Worm (Caenorhabditis elegans) whole organism, young adult: ENCODE data around the gene sma-1.
A peak's percentile ranks its signal among the peaks of the same experiment; 100 is the strongest.

Source experiments
- D2030.7 ChIP-seq: fragments of 200-800 bp; sonication (Bioruptor generic); IDR thresholded peaks from 2 replicates; pipeline ENCODE4 v1.3.6; 2022; ENCODE audit warnings: missing genetic modification reagents, missing genetic modification characterization, missing compliant biosample characterization
- F23B12.7 ChIP-seq: sonication (generic microtip); optimal IDR thresholded peaks from 2 replicates; lab custom pipeline; 2017; ENCODE audit warnings: missing genetic modification characterization, mild to moderate bottlenecking, missing compliant biosample characterization, antibody characterized with exemption, moderate library complexity; ENCODE audit not compliant: insufficient read depth
- F33H1.4 ChIP-seq: fragments of 200-800 bp; sonication (Bioruptor generic); IDR thresholded peaks from 2 replicates; pipeline ENCODE4 v1.3.6; 2022; ENCODE audit warnings: missing genetic modification reagents, missing genetic modification characterization, missing compliant biosample characterization
- F52B5.7 ChIP-seq: sonication (generic microtip); optimal IDR thresholded peaks from 2 replicates; lab custom pipeline; 2016; ENCODE audit warnings: mild to moderate bottlenecking, missing genetic modification characterization, missing compliant biosample characterization
- F57A8.1 ChIP-seq: fragments of 200-800 bp; sonication (Bioruptor generic); optimal IDR thresholded peaks from 2 replicates; lab custom pipeline; 2018; ENCODE audit warnings: mild to moderate bottlenecking, missing genetic modification characterization, moderate library complexity, missing compliant biosample characterization
- K12H6.12 ChIP-seq: fragments of 200-800 bp; sonication (Bioruptor generic); optimal IDR thresholded peaks from 2 replicates; lab custom pipeline; 2018; ENCODE audit warnings: mild to moderate bottlenecking, missing genetic modification characterization, missing compliant biosample characterization
- T07F8.4 ChIP-seq: sonication (generic microtip); optimal IDR thresholded peaks from 2 replicates; lab custom pipeline; 2016; ENCODE audit warnings: mild to moderate bottlenecking, missing genetic modification characterization, moderate library complexity, missing compliant biosample characterization
- T26A5.8 ChIP-seq: sonication (generic microtip); optimal IDR thresholded peaks from 2 replicates; lab custom pipeline; 2016; ENCODE audit warnings: missing genetic modification characterization, missing compliant biosample characterization
- Y53F4B.3 ChIP-seq: fragments of 200-800 bp; sonication (Bioruptor generic); IDR thresholded peaks from 2 replicates; pipeline ENCODE4 v1.3.6; 2022; ENCODE audit warnings: missing genetic modification reagents, missing genetic modification characterization, missing compliant biosample characterization
- Y53G8AR.9 ChIP-seq: fragments of 200-800 bp; sonication (Bioruptor generic); conservative IDR thresholded peaks from 2 replicates; pipeline ENCODE4 v1.3.6; 2022; ENCODE audit warnings: missing genetic modification reagents, missing genetic modification characterization, missing compliant biosample characterization
- Y67H2A.10 ChIP-seq: fragments of 200-800 bp; sonication (Bioruptor generic); conservative IDR thresholded peaks from 2 replicates; pipeline ENCODE4 v1.3.6; 2022; ENCODE audit warnings: missing genetic modification reagents, missing genetic modification characterization, missing compliant biosample characterization
- ZK185.1 ChIP-seq: sonication (generic microtip); optimal IDR thresholded peaks from 2 replicates; lab custom pipeline; 2016; ENCODE audit warnings: mild to moderate bottlenecking, missing genetic modification characterization, missing compliant biosample characterization; ENCODE audit not compliant: poor library complexity, severe bottlenecking
- aptf-3 ChIP-seq: fragments of 200-800 bp; sonication (Bioruptor generic); IDR thresholded peaks from 2 replicates; pipeline ENCODE4 v1.3.6; 2022; ENCODE audit warnings: missing genetic modification characterization, missing compliant biosample characterization
- atf-7 ChIP-seq: sonication (generic microtip); optimal IDR thresholded peaks from 2 replicates; lab custom pipeline; 2017; ENCODE audit warnings: mild to moderate bottlenecking, missing genetic modification characterization, missing compliant biosample characterization
- athp-1 ChIP-seq: sonication (generic microtip); optimal IDR thresholded peaks from 2 replicates; lab custom pipeline; 2017; ENCODE audit warnings: mild to moderate bottlenecking, missing genetic modification characterization, missing compliant biosample characterization
- ccch-3 ChIP-seq: fragments of 200-800 bp; sonication (Bioruptor generic); optimal IDR thresholded peaks from 2 replicates; lab custom pipeline; 2018; ENCODE audit warnings: mild to moderate bottlenecking, missing genetic modification characterization, missing compliant biosample characterization
- cebp-2 ChIP-seq: fragments of 200-800 bp; sonication (Bioruptor generic); IDR thresholded peaks from 2 replicates; pipeline ENCODE4 v1.3.6; 2022; ENCODE audit warnings: missing genetic modification characterization, missing compliant biosample characterization
- chd-7 ChIP-seq: sonication (generic microtip); optimal IDR thresholded peaks from 2 replicates; lab custom pipeline; 2016; ENCODE audit warnings: mild to moderate bottlenecking, missing genetic modification characterization, moderate library complexity, missing compliant biosample characterization
- die-1 ChIP-seq: sonication (generic microtip); optimal IDR thresholded peaks from 2 replicates; lab custom pipeline; 2016; ENCODE audit warnings: missing genotype, mild to moderate bottlenecking, missing genetic modification characterization, missing compliant biosample characterization
- dox-1 ChIP-seq: fragments of 200-800 bp; sonication (Bioruptor generic); IDR thresholded peaks from 2 replicates; pipeline ENCODE4 v1.3.6; 2022; ENCODE audit warnings: missing genetic modification reagents, missing genetic modification characterization, missing compliant biosample characterization
- dpl-1 ChIP-seq: fragments of 150-350 bp; optimal IDR thresholded peaks from 2 replicates; lab custom pipeline; 2014; ENCODE audit warnings: missing biosample characterization, missing genetic modification reagents, missing genetic modification characterization
- egrh-3 ChIP-seq: fragments of 200-800 bp; sonication (Bioruptor generic); IDR thresholded peaks from 2 replicates; pipeline ENCODE4 v1.3.6; 2022; ENCODE audit warnings: missing genetic modification reagents, missing genetic modification characterization, missing compliant biosample characterization
- ekl-4 ChIP-seq: fragments of 200-800 bp; sonication (Bioruptor generic); IDR thresholded peaks from 2 replicates; pipeline ENCODE4 v1.3.6; 2022; ENCODE audit warnings: missing genetic modification reagents, missing genetic modification characterization, missing compliant biosample characterization
- hlh-12 ChIP-seq: sonication (generic microtip); optimal IDR thresholded peaks from 2 replicates; lab custom pipeline; 2016; ENCODE audit warnings: missing genetic modification characterization, missing compliant biosample characterization
- hrde-1 ChIP-seq: sonication (generic microtip); optimal IDR thresholded peaks from 2 replicates; lab custom pipeline; 2016; ENCODE audit warnings: missing genetic modification characterization, mild to moderate bottlenecking, missing compliant biosample characterization, moderate library complexity, missing genotype, missing genetic modification reagents, borderline replicate concordance
- lag-1 ChIP-seq: fragments of 200-800 bp; sonication (Bioruptor generic); IDR thresholded peaks from 2 replicates; pipeline ENCODE4 v1.3.6; 2022; ENCODE audit warnings: missing genetic modification reagents, missing genetic modification characterization, missing compliant biosample characterization
- let-526 ChIP-seq: fragments of 200-800 bp; sonication (Bioruptor generic); IDR thresholded peaks from 2 replicates; pipeline ENCODE4 v1.3.6; 2022; ENCODE audit warnings: missing genetic modification reagents, missing genetic modification characterization, missing compliant biosample characterization
- let-607 ChIP-seq, 2 experiments: fragments of 200-800 bp in 1 of 2; sonication (Bioruptor generic) in 1 of 2; sonication (generic microtip) in 1 of 2; optimal IDR thresholded peaks; 2 replicates each; lab custom pipeline; 2016 to 2018; ENCODE audit warnings: mild to moderate bottlenecking in 2 of 2, missing compliant biosample characterization in 2 of 2, missing genetic modification characterization in 2 of 2, moderate library complexity in 2 of 2, missing genotype in 1 of 2
- lin-26 ChIP-seq: fragments of 200-800 bp; sonication (Bioruptor generic); IDR thresholded peaks from 2 replicates; pipeline ENCODE4 v1.3.6; 2022; ENCODE audit warnings: missing genetic modification reagents, missing genetic modification characterization, missing compliant biosample characterization
- lin-40 ChIP-seq: sonication (generic microtip); optimal IDR thresholded peaks from 2 replicates; lab custom pipeline; 2016; ENCODE audit warnings: missing genetic modification characterization, mild to moderate bottlenecking, missing compliant biosample characterization, missing genotype, missing genetic modification reagents
- lin-54 ChIP-seq: fragments of 200-800 bp; sonication (Bioruptor generic); optimal IDR thresholded peaks from 2 replicates; lab custom pipeline; 2018; ENCODE audit warnings: mild to moderate bottlenecking, missing genetic modification characterization, missing compliant biosample characterization
- lir-1 ChIP-seq: fragments of 200-800 bp; sonication (Bioruptor generic); conservative IDR thresholded peaks from 2 replicates; pipeline ENCODE4 v1.3.6; 2022; ENCODE audit warnings: missing genetic modification reagents, missing genetic modification characterization, missing compliant biosample characterization
- lsl-1 ChIP-seq: fragments of 200-800 bp; sonication (Bioruptor generic); optimal IDR thresholded peaks from 2 replicates; lab custom pipeline; 2018; ENCODE audit warnings: mild to moderate bottlenecking, missing genetic modification characterization, moderate library complexity, missing compliant biosample characterization
- nfya-1 ChIP-seq: sonication (generic microtip); optimal IDR thresholded peaks from 2 replicates; lab custom pipeline; 2017; ENCODE audit warnings: antibody characterized with exemption, missing compliant biosample characterization, missing genetic modification characterization, borderline replicate concordance; ENCODE audit not compliant: insufficient read depth
- nhr-120 ChIP-seq: fragments of 200-800 bp; sonication (Bioruptor generic); IDR thresholded peaks from 2 replicates; pipeline ENCODE4 v1.3.6; 2022; ENCODE audit warnings: missing genetic modification characterization, missing compliant biosample characterization
- nhr-179 ChIP-seq: sonication (generic microtip); optimal IDR thresholded peaks from 2 replicates; lab custom pipeline; 2016; ENCODE audit warnings: mild to moderate bottlenecking, missing genetic modification characterization, missing compliant biosample characterization
- nhr-27 ChIP-seq: fragments of 200-800 bp; sonication (Bioruptor generic); optimal IDR thresholded peaks from 2 replicates; lab custom pipeline; 2018; ENCODE audit warnings: mild to moderate bottlenecking, missing genetic modification characterization, moderate library complexity, missing compliant biosample characterization
- nhr-80 ChIP-seq: sonication (generic microtip); optimal IDR thresholded peaks from 2 replicates; lab custom pipeline; 2016; ENCODE audit warnings: missing genetic modification characterization, missing compliant biosample characterization
- nhr-90 ChIP-seq: sonication (generic microtip); optimal IDR thresholded peaks from 2 replicates; lab custom pipeline; 2016; ENCODE audit warnings: missing genotype, mild to moderate bottlenecking, missing genetic modification characterization, missing compliant biosample characterization
- rec-8 ChIP-seq, 2 experiments: sonication (generic microtip); optimal IDR thresholded peaks; 2 replicates each; lab custom pipeline; 2016; ENCODE audit warnings: mild to moderate bottlenecking in 2 of 2, missing genetic modification characterization in 2 of 2, missing genetic modification reagents in 2 of 2, missing genotype in 2 of 2, missing biosample characterization in 1 of 2, missing compliant biosample characterization in 1 of 2, moderate library complexity in 1 of 2
- repo-1 ChIP-seq: sonication (generic microtip); optimal IDR thresholded peaks from 2 replicates; lab custom pipeline; 2017; ENCODE audit warnings: mild to moderate bottlenecking, missing genetic modification characterization, missing compliant biosample characterization
- snpc-3.4 ChIP-seq: sonication (generic microtip); optimal IDR thresholded peaks from 2 replicates; lab custom pipeline; 2017; ENCODE audit warnings: missing genetic modification characterization, mild to moderate bottlenecking, missing compliant biosample characterization, antibody characterized with exemption, moderate library complexity, missing genotype, missing genetic modification reagents
- somi-1 ChIP-seq: fragments of 200-800 bp; sonication (Bioruptor generic); optimal IDR thresholded peaks from 2 replicates; lab custom pipeline; 2018; ENCODE audit warnings: mild to moderate bottlenecking, missing genetic modification characterization, missing compliant biosample characterization
- sptf-2 ChIP-seq: fragments of 200-800 bp; sonication (Bioruptor generic); optimal IDR thresholded peaks from 2 replicates; lab custom pipeline; 2018; ENCODE audit warnings: mild to moderate bottlenecking, missing genetic modification characterization, missing compliant biosample characterization
- unc-130 ChIP-seq: sonication (generic microtip); optimal IDR thresholded peaks from 2 replicates; lab custom pipeline; 2016; ENCODE audit warnings: missing genetic modification reagents, missing genetic modification characterization, missing compliant biosample characterization
- unc-62 ChIP-seq: fragments of 150-350 bp; optimal IDR thresholded peaks from 2 replicates; lab custom pipeline; 2014; ENCODE audit warnings: missing biosample characterization, missing genetic modification reagents, missing genetic modification characterization
- zfh-2 ChIP-seq: fragments of 200-800 bp; sonication (Bioruptor generic); conservative IDR thresholded peaks from 2 replicates; pipeline ENCODE4 v1.3.6; 2022; ENCODE audit warnings: missing genetic modification reagents, missing genetic modification characterization, missing compliant biosample characterization
- ztf-18 ChIP-seq: sonication (generic microtip); optimal IDR thresholded peaks from 2 replicates; lab custom pipeline; 2016; ENCODE audit warnings: missing genotype, mild to moderate bottlenecking, missing genetic modification characterization, missing compliant biosample characterization

sma-1 gene

ce11 chrV:11885939-11886338, 13.3 kb upstream of the sma-1 start (continued):
- no peak for TF ChIP-seq zfh-2
- TF ChIP-seq lag-1 (GFP tag; lab: Robert Waterston, UW) = no peak
- TF ChIP-seq nhr-27 (tag; lab: Kevin White, UChicago) = no peak
- TF ChIP-seq lin-26 (GFP tag; lab: Robert Waterston, UW) = no peak
- TF ChIP-seq sptf-2 (GFP tag; lab: Kevin White, UChicago) = no peak
- TF ChIP-seq T07F8.4 (tag; lab: Kevin White, UChicago) = no peak
- no peak for TF ChIP-seq F33H1.4 (GFP tag; lab: Robert Waterston, UW)
- peak; percentile 34 for TF ChIP-seq lin-40 (tag; lab: Kevin White, UChicago)
- no peak for TF ChIP-seq Y67H2A.10 (GFP tag; lab: Robert Waterston, UW)
- no peak for TF ChIP-seq Y53G8AR.9 (GFP tag; lab: Robert Waterston, UW)
- TF ChIP-seq nhr-120 (GFP tag; lab: Robert Waterston, UW) = no peak
- TF ChIP-seq ekl-4 = no peak
- no peak for TF ChIP-seq ZK185.1 (tag; lab: Kevin White, UChicago)
- TF ChIP-seq lin-54 (GFP tag; lab: Kevin White, UChicago) = peak; percentile 18
- no peak for TF ChIP-seq athp-1 (tag; lab: Kevin White, UChicago)
- no peak for TF ChIP-seq snpc-3.4 (tag; lab: Kevin White, UChicago)
- TF ChIP-seq Y53F4B.3 (GFP tag; lab: Robert Waterston, UW) = no peak
- TF ChIP-seq rec-8 (tag; optimal IDR thresholded peaks at IDR 0.05; lab: Kevin White, UChicago) = no peak
- TF ChIP-seq hrde-1 (tag; lab: Kevin White, UChicago) = no peak
- no peak for TF ChIP-seq ccch-3
- TF ChIP-seq aptf-3 = no peak
- TF ChIP-seq nfya-1 (tag; lab: Kevin White, UChicago) = no peak
- peak; percentile 30; the same call in 1 of the 2 replicates for TF ChIP-seq let-526 (GFP tag; lab: Robert Waterston, UW)
- TF ChIP-seq nhr-80 (tag; lab: Kevin White, UChicago) = peak; percentile 72
- TF ChIP-seq ztf-18 (tag; lab: Kevin White, UChicago) = no peak
- TF ChIP-seq cebp-2 (GFP tag; lab: Robert Waterston, UW) = no peak
- TF ChIP-seq hlh-12 = no peak
- no peak for TF ChIP-seq T26A5.8
- TF ChIP-seq F52B5.7 (tag; lab: Kevin White, UChicago) = no peak
- no peak for TF ChIP-seq repo-1 (tag; lab: Kevin White, UChicago)
- no peak for TF ChIP-seq unc-62
- no peak for TF ChIP-seq egrh-3 (GFP tag; lab: Robert Waterston, UW)
- no peak for TF ChIP-seq atf-7 (tag; lab: Kevin White, UChicago)
- TF ChIP-seq let-607 (tag; optimal IDR thresholded peaks at IDR 0.05; lab: Kevin White, UChicago) = peak in 1 of 2 experiments; percentile 45
- TF ChIP-seq unc-130 (GFP tag; lab: Kevin White, UChicago) = no peak

ce11 chrV:11887988-11888499, 11.2 kb upstream of the sma-1 start, which contains the start of gene adh-1:
Gene adh-1 (plus strand): TSS chrV:11888248.
- TF ChIP-seq lir-1 (GFP tag; lab: Robert Waterston, UW) (no peak), K12H6.12 (tag; lab: Kevin White, UChicago) (no peak), chd-7 (tag; lab: Kevin White, UChicago) (peak; percentile 30), hlh-12 (no peak), dpl-1 (GFP tag; lab: Kevin White, UChicago) (no peak), Y67H2A.10 (GFP tag; lab: Robert Waterston, UW) (no peak), D2030.7 (no peak), nhr-80 (tag; lab: Kevin White, UChicago) (peak; percentile 45), F57A8.1 (GFP tag; lab: Kevin White, UChicago) (no peak), nhr-90 (tag; lab: Kevin White, UChicago) (no peak), unc-62 (no peak), dox-1 (peak; percentile 24; the same call in 1 of the 2 replicates), nhr-179 (tag; lab: Kevin White, UChicago) (no peak), die-1 (tag; lab: Kevin White, UChicago) (peak; percentile 36), somi-1 (GFP tag; lab: Kevin White, UChicago) (peak; percentile 92), lsl-1 (GFP tag; lab: Kevin White, UChicago) (no peak), F23B12.7 (tag; lab: Kevin White, UChicago) (no peak)
